Fruit fly (Drosophila melanogaster) whole organism, embryonic: ENCODE measurements around the gene slf.

Source experiments
- B-H2 ChIP-seq: fragments of 200-800 bp; sonication (Bioruptor generic); optimal IDR thresholded peaks from 2 replicates; lab custom pipeline; 2018; ENCODE audit warnings: missing biosample characterization, mild to moderate bottlenecking, missing genetic modification characterization
- CG10274 ChIP-seq: fragments of 200-800 bp; sonication (Bioruptor generic); optimal IDR thresholded peaks from 3 replicates; lab custom pipeline; 2017; ENCODE audit warnings: missing biosample characterization, mild to moderate bottlenecking, missing genetic modification characterization
- CG10979 ChIP-seq: fragments of 200-800 bp; sonication (Bioruptor generic); optimal IDR thresholded peaks from 2 replicates; lab custom pipeline; 2018; ENCODE audit warnings: missing biosample characterization, mild to moderate bottlenecking, missing genetic modification characterization, moderate library complexity
- CG13296 ChIP-seq: fragments of 200-800 bp; sonication (Bioruptor generic); optimal IDR thresholded peaks from 3 replicates; lab custom pipeline; 2018; ENCODE audit warnings: missing biosample characterization, mild to moderate bottlenecking, missing genetic modification characterization
- CG14014 ChIP-seq: fragments of 200-800 bp; sonication (Bioruptor generic); IDR thresholded peaks from 2 replicates; pipeline ENCODE4 v1.3.6; 2022; ENCODE audit warnings: missing biosample characterization, missing genetic modification characterization
- CG14860 ChIP-seq: fragments of 200-800 bp; sonication (Bioruptor generic); IDR thresholded peaks from 3 replicates; pipeline ENCODE4 v1.3.6; 2022; ENCODE audit warnings: missing biosample characterization, missing genetic modification characterization; ENCODE audit not compliant: partially characterized antibody
- CG15479 ChIP-seq: fragments of 200-800 bp; sonication (Bioruptor generic); optimal IDR thresholded peaks from 3 replicates; lab custom pipeline; 2019; ENCODE audit warnings: missing biosample characterization, mild to moderate bottlenecking, missing genetic modification characterization, moderate library complexity
- CG16779 ChIP-seq: fragments of 200-800 bp; sonication (Bioruptor generic); IDR thresholded peaks from 2 replicates; pipeline ENCODE4 v1.3.6; 2022; ENCODE audit warnings: missing biosample characterization, missing genetic modification characterization
- CG16863 ChIP-seq: fragments of 200-800 bp; sonication (Bioruptor generic); optimal IDR thresholded peaks from 3 replicates; lab custom pipeline; 2016; ENCODE audit warnings: missing biosample characterization, missing genetic modification characterization
- CG17186 ChIP-seq: fragments of 200-800 bp; sonication (Bioruptor generic); optimal IDR thresholded peaks from 3 replicates; lab custom pipeline; 2017; ENCODE audit warnings: missing biosample characterization, missing genetic modification reagents, missing genetic modification characterization
- CG17328 ChIP-seq: fragments of 200-800 bp; sonication (Bioruptor generic); IDR thresholded peaks from 2 replicates; pipeline ENCODE4 v1.3.6; 2022; ENCODE audit warnings: missing biosample characterization, missing genetic modification characterization
- CG17361 ChIP-seq: fragments of 200-800 bp; sonication (Bioruptor generic); IDR thresholded peaks from 3 replicates; pipeline ENCODE4 v1.3.6; 2022; ENCODE audit warnings: missing biosample characterization, missing genetic modification characterization
- CG1792 ChIP-seq: fragments of 200-800 bp; sonication (Bioruptor generic); optimal IDR thresholded peaks from 2 replicates; lab custom pipeline; 2016; ENCODE audit warnings: missing biosample characterization, missing genetic modification characterization
- CG2889 ChIP-seq: fragments of 200-800 bp; sonication (Bioruptor generic); IDR thresholded peaks from 3 replicates; pipeline ENCODE4 v1.3.6; 2022; ENCODE audit warnings: missing biosample characterization, missing genetic modification characterization
- CG31224 ChIP-seq: fragments of 200-800 bp; sonication (Bioruptor generic); IDR thresholded peaks from 2 replicates; pipeline ENCODE4 v1.3.6; 2022; ENCODE audit warnings: missing biosample characterization, missing genetic modification characterization
- CG5180 ChIP-seq: fragments of 200-800 bp; sonication (Bioruptor generic); optimal IDR thresholded peaks from 3 replicates; lab custom pipeline; 2017; ENCODE audit warnings: missing biosample characterization, missing genetic modification characterization, mild to moderate bottlenecking, moderate library complexity, missing genetic modification reagents
- CG6791 ChIP-seq: fragments of 200-800 bp; sonication (Bioruptor generic); IDR thresholded peaks from 3 replicates; pipeline ENCODE4 v1.3.6; 2022; ENCODE audit warnings: missing biosample characterization, missing genetic modification characterization; ENCODE audit not compliant: partially characterized antibody
- CG7556 ChIP-seq: fragments of 200-800 bp; sonication (Bioruptor generic); optimal IDR thresholded peaks from 2 replicates; lab custom pipeline; 2017; ENCODE audit warnings: missing biosample characterization, mild to moderate bottlenecking, missing genetic modification characterization
- CG8924 ChIP-seq: fragments of 200-800 bp; optimal IDR thresholded peaks from 3 replicates; lab custom pipeline; 2019; ENCODE audit warnings: missing biosample characterization, mild to moderate bottlenecking, missing genetic modification characterization, moderate library complexity
- CG9609 ChIP-seq: fragments of 200-800 bp; sonication (Bioruptor generic); optimal IDR thresholded peaks from 3 replicates; lab custom pipeline; 2016; ENCODE audit warnings: missing biosample characterization, missing genetic modification characterization
- Dll ChIP-seq: fragments of 200-800 bp; sonication (Bioruptor generic); IDR thresholded peaks from 4 replicates; pipeline ENCODE4 v1.3.6; 2022; ENCODE audit warnings: missing biosample characterization, missing genetic modification characterization; ENCODE audit not compliant: partially characterized antibody
- Dp ChIP-seq: fragments of 200-800 bp; sonication (Bioruptor generic); optimal IDR thresholded peaks from 2 replicates; lab custom pipeline; 2018; ENCODE audit warnings: missing biosample characterization, mild to moderate bottlenecking, missing genetic modification characterization, moderate library complexity
- Ets65A ChIP-seq: fragments of 200-800 bp; sonication (Bioruptor generic); peaks from one replicate; lab custom pipeline; 2016; ENCODE audit warnings: missing biosample characterization, missing genetic modification characterization
- HmgZ ChIP-seq: fragments of 200-800 bp; sonication (Bioruptor generic); optimal IDR thresholded peaks from 2 replicates; lab custom pipeline; 2018; ENCODE audit warnings: missing biosample characterization, mild to moderate bottlenecking, missing genetic modification characterization
- Lim3 ChIP-seq: fragments of 200-800 bp; sonication (Bioruptor generic); IDR thresholded peaks from 2 replicates; pipeline ENCODE4 v1.3.6; 2022; ENCODE audit warnings: missing biosample characterization, missing genetic modification characterization
- MTF-1 ChIP-seq: fragments of 200-800 bp; sonication (Bioruptor generic); optimal IDR thresholded peaks from 2 replicates; lab custom pipeline; 2018; ENCODE audit warnings: missing biosample characterization, mild to moderate bottlenecking, missing genetic modification characterization, borderline replicate concordance
- Oaz ChIP-seq: fragments of 200-800 bp; sonication (Bioruptor generic); IDR thresholded peaks from 2 replicates; pipeline ENCODE4 v1.3.6; 2022; ENCODE audit warnings: missing biosample characterization, missing genetic modification characterization
- Rx ChIP-seq: fragments of 200-800 bp; sonication (Bioruptor generic); IDR thresholded peaks from 2 replicates; pipeline ENCODE4 v1.3.6; 2022; ENCODE audit warnings: missing biosample characterization, missing genetic modification characterization
- Six4 ChIP-seq: fragments of 200-800 bp; sonication (Bioruptor generic); optimal IDR thresholded peaks from 2 replicates; lab custom pipeline; 2016; ENCODE audit warnings: missing biosample characterization, missing genetic modification characterization
- Sox102F ChIP-seq: fragments of 200-800 bp; sonication (Bioruptor generic); optimal IDR thresholded peaks from 2 replicates; lab custom pipeline; 2018; ENCODE audit warnings: missing biosample characterization, mild to moderate bottlenecking, missing genetic modification characterization, moderate library complexity
- Trl ChIP-seq, 3 experiments: fragments of >200 bp in 2 of 3; fragments of 200-800 bp in 1 of 3; sonication (Bioruptor generic) in 1 of 3; optimal IDR thresholded peaks; 2 replicates in 1 of 3; 3 replicates in 2 of 3; lab custom pipeline; 2016 to 2017; ENCODE audit warnings: missing biosample characterization in 1 of 3, missing genetic modification characterization in 1 of 3
- bab2 ChIP-seq: fragments of 200-800 bp; sonication (Bioruptor generic); optimal IDR thresholded peaks from 2 replicates; lab custom pipeline; 2016; ENCODE audit warnings: missing biosample characterization, missing genetic modification characterization
- chm ChIP-seq: fragments of 200-800 bp; sonication (Bioruptor generic); IDR thresholded peaks from 2 replicates; pipeline ENCODE4 v1.3.6; 2022; ENCODE audit warnings: missing biosample characterization, missing genetic modification characterization
- disco-r ChIP-seq: fragments of 200-800 bp; sonication (Bioruptor generic); optimal IDR thresholded peaks from 2 replicates; lab custom pipeline; 2016; ENCODE audit warnings: missing biosample characterization, missing genetic modification characterization
- gce ChIP-seq: fragments of 200-800 bp; sonication (Bioruptor generic); IDR thresholded peaks from 3 replicates; pipeline ENCODE4 v1.3.6; 2022; ENCODE audit warnings: missing biosample characterization, missing genetic modification characterization
- gcm2 ChIP-seq: fragments of 200-800 bp; sonication (Bioruptor generic); optimal IDR thresholded peaks from 2 replicates; lab custom pipeline; 2016; ENCODE audit warnings: missing biosample characterization, missing genetic modification characterization
- gsb-n ChIP-seq: fragments of 200-800 bp; sonication (Bioruptor generic); optimal IDR thresholded peaks from 3 replicates; lab custom pipeline; 2018; ENCODE audit warnings: missing biosample characterization, mild to moderate bottlenecking, missing genetic modification characterization
- ind ChIP-seq: fragments of 200-800 bp; sonication (Bioruptor generic); optimal IDR thresholded peaks from 3 replicates; lab custom pipeline; 2016; ENCODE audit warnings: missing biosample characterization, missing genetic modification characterization
- lmd ChIP-seq: fragments of 200-800 bp; sonication (Bioruptor generic); IDR thresholded peaks from 2 replicates; pipeline ENCODE4 v1.3.6; 2022; ENCODE audit warnings: missing biosample characterization, missing genetic modification characterization
- luna ChIP-seq: fragments of 200-800 bp; sonication (Bioruptor generic); optimal IDR thresholded peaks from 2 replicates; lab custom pipeline; 2016; ENCODE audit warnings: missing biosample characterization, missing genetic modification characterization
- nau ChIP-seq: fragments of 200-800 bp; sonication (Bioruptor generic); optimal IDR thresholded peaks from 3 replicates; lab custom pipeline; 2017; ENCODE audit warnings: missing biosample characterization, mild to moderate bottlenecking, missing genetic modification characterization, missing genetic modification reagents
- pnt ChIP-seq: fragments of 200-800 bp; sonication (Bioruptor generic); optimal IDR thresholded peaks from 3 replicates; lab custom pipeline; 2016; ENCODE audit warnings: missing biosample characterization, missing genetic modification characterization
- prd ChIP-seq, 3 experiments: fragments of >200 bp in 2 of 3; fragments of 200-800 bp in 1 of 3; sonication (Bioruptor generic) in 1 of 3; optimal IDR thresholded peaks in 2 of 3; IDR thresholded peaks in 1 of 3; 2 replicates in 2 of 3; 3 replicates in 1 of 3; pipeline versions ENCODE4 v1.3.6 to Lab custom; 2017 to 2022; ENCODE audit warnings: missing biosample characterization in 1 of 3, missing genetic modification characterization in 1 of 3
- vvl ChIP-seq: fragments of 200-800 bp; sonication (Bioruptor generic); IDR thresholded peaks from 2 replicates; pipeline ENCODE4 v1.3.6; 2022; ENCODE audit warnings: missing biosample characterization, missing genetic modification characterization
- zfh1 ChIP-seq: fragments of 200-800 bp; sonication (Bioruptor generic); IDR thresholded peaks from 3 replicates; pipeline ENCODE4 v1.3.6; 2022; ENCODE audit warnings: missing biosample characterization, missing genetic modification characterization
- zfh2 ChIP-seq: fragments of 200-800 bp; sonication (Bioruptor generic); optimal IDR thresholded peaks from 2 replicates; lab custom pipeline; 2016; ENCODE audit warnings: missing biosample characterization, missing genetic modification characterization

The slf gene

DNA sequence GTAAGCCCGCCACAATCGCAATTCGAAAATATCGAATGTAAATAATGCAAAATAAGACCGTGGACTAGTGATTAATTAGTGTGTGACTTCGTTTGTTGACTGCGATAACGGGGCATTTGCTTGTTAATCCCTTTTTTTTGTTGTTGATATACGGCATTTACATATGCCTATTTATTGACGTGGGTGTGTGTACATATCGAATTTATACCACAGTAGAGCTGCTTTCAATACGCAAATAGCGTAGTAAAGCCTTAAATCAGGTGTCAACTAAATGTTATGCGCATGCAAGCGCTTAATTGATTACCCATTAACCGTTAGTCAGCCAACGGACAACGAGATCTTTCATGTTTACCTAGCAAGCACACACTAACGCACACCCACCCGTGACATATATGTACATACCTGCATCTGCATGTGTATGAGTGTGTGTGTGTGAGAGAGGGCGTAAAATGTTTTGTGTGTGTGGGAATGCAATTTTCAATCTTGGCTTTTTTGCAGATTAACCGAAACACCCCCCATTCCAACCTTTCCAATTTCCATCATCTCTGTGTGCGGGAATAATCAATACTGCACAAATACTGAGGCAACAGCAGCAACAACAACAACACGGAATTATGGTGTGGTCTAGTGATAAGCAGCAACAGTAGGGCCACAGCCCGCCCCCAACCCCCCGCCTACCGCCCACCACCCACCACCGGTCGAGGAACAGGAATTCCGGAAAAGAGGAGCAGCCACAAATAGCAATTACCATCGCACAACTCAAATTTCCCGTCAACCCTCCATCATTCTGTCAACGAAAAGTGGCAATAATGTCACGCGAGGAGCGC, 37.0 kb upstream of the slf start (continued):
- TF ChIP-seq lmd (GFP tag; lab: Robert Waterston, UW) (no peak), CG5180 (GFP tag; lab: Kevin White, UChicago) (peak; percentile 60), HmgZ (tag; lab: Kevin White, UChicago) (no peak), Trl (optimal IDR thresholded peaks at IDR 0.05; lab: Kevin White, UChicago) (no peak), Trl (GFP tag; optimal IDR thresholded peaks at IDR 0.05; lab: Kevin White, UChicago) (peak; percentile 50), ind (no peak), Lim3 (GFP tag; lab: Robert Waterston, UW) (no peak), Sox102F (GFP tag; lab: Kevin White, UChicago) (peak; percentile 55), CG2889 (GFP tag; lab: Robert Waterston, UW) (no peak), CG16779 (GFP tag; lab: Robert Waterston, UW) (no peak)
- TF ChIP-seq, all 482 proteins: peak for 112

DNA sequence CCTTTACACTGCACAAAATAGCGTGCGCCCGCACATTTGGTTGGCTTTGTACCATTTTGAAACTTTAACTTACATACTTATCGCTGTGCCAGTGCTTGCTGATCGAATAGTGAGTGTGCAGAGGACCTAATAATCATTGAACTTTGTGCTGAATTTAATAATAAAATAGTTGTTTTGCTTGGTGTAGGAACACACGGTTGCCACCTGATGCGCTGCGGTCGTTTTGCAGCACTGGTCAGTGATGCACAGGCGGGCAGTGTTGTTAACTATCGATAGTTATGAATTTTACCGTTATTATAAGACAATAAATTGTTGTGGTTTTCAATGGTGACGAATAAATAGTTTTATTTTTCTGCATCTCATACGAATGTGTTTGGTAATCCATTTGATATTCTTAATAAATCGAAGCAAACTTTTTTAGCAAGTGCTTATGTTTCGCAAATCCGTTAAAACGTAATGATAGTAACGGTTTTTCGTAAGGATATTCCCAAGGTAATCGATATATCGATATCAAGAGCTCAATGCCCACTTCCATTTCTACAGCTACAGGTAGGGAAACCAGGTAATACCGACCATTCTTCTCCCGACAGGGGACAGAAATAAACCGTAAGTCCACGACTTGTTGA, 36.2 kb upstream of the slf start, which contains the start of the genes tank and CG12194:
TSS of gene tank (minus strand) at position 228 of the 626 bp plus-strand sequence.
TSS of gene CG12194 (plus strand) at position 576 of the 626 bp plus-strand sequence.
- TF ChIP-seq CG15479 (GFP tag; lab: Kevin White, UChicago) (peak; percentile 26), Ets65A (peak; percentile 100), CG1792 (GFP tag; lab: Kevin White, UChicago) (peak; percentile 97), CG10979 (tag; lab: Kevin White, UChicago) (peak; percentile 99), CG10274 (GFP tag; lab: Kevin White, UChicago) (peak; percentile 93), Rx (GFP tag; lab: Robert Waterston, UW) (peak; percentile 99), Six4 (GFP tag; lab: Kevin White, UChicago) (peak; percentile 99), CG6791 (GFP tag; lab: Robert Waterston, UW) (peak; percentile 73), MTF-1 (peak; percentile 98), prd (optimal IDR thresholded peaks at IDR 0.05; lab: Kevin White, UChicago) (no peak), prd (GFP tag; IDR thresholded peaks at IDR 0.05; lab: Robert Waterston, UW) (peak; percentile 100), pnt (GFP tag; lab: Kevin White, UChicago) (peak; percentile 99), disco-r (GFP tag; lab: Kevin White, UChicago) (peak; percentile 98), CG13296 (GFP tag; lab: Kevin White, UChicago) (peak; percentile 92), CG31224 (GFP tag; lab: Robert Waterston, UW) (peak; percentile 97), CG17361 (peak; percentile 98), CG14014 (GFP tag; lab: Robert Waterston, UW) (peak; percentile 99), CG16863 (GFP tag; lab: Kevin White, UChicago) (peak; percentile 99), gsb-n (tag; lab: Kevin White, UChicago) (peak; percentile 99), CG17328 (GFP tag; lab: Robert Waterston, UW) (peak; percentile 100), chm (GFP tag; lab: Robert Waterston, UW) (peak; percentile 99), CG8924 (peak; percentile 98), bab2 (GFP tag; lab: Kevin White, UChicago) (peak; percentile 99), CG17186 (GFP tag; lab: Kevin White, UChicago) (peak; percentile 96), luna (peak; percentile 97), CG7556 (GFP tag; lab: Kevin White, UChicago) (peak; percentile 97), vvl (GFP tag; lab: Robert Waterston, UW) (peak; percentile 100), Dll (GFP tag; lab: Robert Waterston, UW) (peak; percentile 87), Oaz (GFP tag; lab: Robert Waterston, UW) (peak; percentile 98), gce (GFP tag; lab: Robert Waterston, UW) (peak; percentile 99), CG14860 (GFP tag; lab: Robert Waterston, UW) (peak; percentile 74), B-H2 (GFP tag; lab: Kevin White, UChicago) (peak; percentile 77), zfh1 (peak; percentile 100), CG9609 (peak; percentile 99), nau (GFP tag; lab: Kevin White, UChicago) (peak; percentile 99), Dp (peak; percentile 42), gcm2 (peak; percentile 99), zfh2 (GFP tag; lab: Kevin White, UChicago) (peak; percentile 99)
